Worm (Caenorhabditis elegans) whole organism, late embryonic: ENCODE data around the gene pcf-11.

ENCODE experiments used
- elt-4 ChIP-seq: sonication (generic microtip); optimal IDR thresholded peaks from 2 replicates; lab custom pipeline; 2016; ENCODE audit warnings: missing genetic modification characterization, missing compliant biosample characterization
- fkh-10 ChIP-seq: fragments of 150-350 bp; optimal IDR thresholded peaks from 2 replicates; lab custom pipeline; 2014; ENCODE audit warnings: missing biosample characterization, missing genetic modification reagents, missing genetic modification characterization
- hlh-6 ChIP-seq: sonication (generic microtip); optimal IDR thresholded peaks from 2 replicates; lab custom pipeline; 2016; ENCODE audit warnings: missing genotype, missing genetic modification characterization, missing compliant biosample characterization
- madf-2 ChIP-seq: sonication (generic microtip); optimal IDR thresholded peaks from 2 replicates; lab custom pipeline; 2017; ENCODE audit warnings: missing genetic modification characterization, missing compliant biosample characterization
- npax-4 ChIP-seq: sonication (generic microtip); optimal IDR thresholded peaks from 2 replicates; lab custom pipeline; 2016; ENCODE audit warnings: missing genetic modification characterization, missing compliant biosample characterization
- unc-42 ChIP-seq: sonication (generic microtip); optimal IDR thresholded peaks from 2 replicates; lab custom pipeline; 2016; ENCODE audit warnings: missing genotype, missing genetic modification characterization, missing compliant biosample characterization

DNA sequence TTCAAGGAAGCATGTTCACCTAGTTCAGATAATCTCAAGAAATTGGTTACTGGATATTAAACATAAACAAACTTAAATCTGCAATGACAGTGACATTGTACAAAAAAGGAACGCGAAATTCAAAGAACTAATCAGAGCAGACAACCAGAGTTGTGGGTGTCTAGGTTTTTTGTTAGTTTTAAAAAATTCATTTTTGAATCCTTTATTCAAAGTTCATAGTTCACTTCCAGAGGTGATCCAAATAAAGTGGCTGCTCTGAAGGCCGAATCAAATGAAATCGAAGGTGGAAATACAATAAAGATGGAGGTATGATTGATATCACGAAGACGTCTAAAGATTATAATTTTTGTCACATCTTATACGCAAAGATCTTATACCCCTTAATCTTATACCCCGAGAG is 49.7 kb downstream of the pcf-11 start, which contains the start of gene ttbk-6:
- TF ChIP-seq fkh-10 (GFP tag; lab: Kevin White, UChicago), result no peak
- no peak for TF ChIP-seq elt-4
- TF ChIP-seq hlh-6, result no peak
- no peak for TF ChIP-seq madf-2 (tag; lab: Kevin White, UChicago)
- no peak for TF ChIP-seq unc-42
- TF ChIP-seq npax-4, result no peak
